Worm (Caenorhabditis elegans): ENCODE results near the gene F14H3.12.

DNA sequence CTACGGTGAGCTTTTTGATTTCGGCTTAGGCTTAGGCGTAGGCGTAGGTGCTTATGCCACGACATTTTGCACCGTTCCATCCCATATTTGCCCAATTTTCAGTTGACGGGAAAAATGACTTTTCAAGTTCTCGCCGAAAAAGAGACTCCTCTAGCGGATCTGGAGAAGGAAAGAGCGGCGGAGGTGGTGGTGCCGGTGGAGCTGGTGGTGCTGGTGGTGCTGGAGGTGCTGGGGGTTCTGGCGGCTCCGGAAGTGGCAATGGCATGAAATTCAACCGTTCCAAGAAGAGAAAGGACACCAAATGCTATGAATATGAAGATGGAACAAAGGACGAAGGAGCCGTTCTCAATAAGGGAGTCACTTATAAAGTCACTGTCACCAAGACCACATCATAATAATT, 28.1 kb downstream of the F14H3.12 start:
- TF ChIP-seq snpc-4 (tag; optimal IDR thresholded peaks at IDR 0.05) (no peak), ztf-11 (tag; optimal IDR thresholded peaks at IDR 0.05) (no peak), ceh-83 (GFP tag; optimal IDR thresholded peaks at IDR 0.05) (no peak), ces-1 (GFP tag; optimal IDR thresholded peaks at IDR 0.05) (no peak), nhr-2 (tag; optimal IDR thresholded peaks at IDR 0.05) (no peak), lin-13 (tag; optimal IDR thresholded peaks at IDR 0.05) (no peak), elt-3 (tag; optimal IDR thresholded peaks at IDR 0.05) (no peak), pha-4 (tag; optimal IDR thresholded peaks at IDR 0.05) (no peak)
